Worm (Caenorhabditis elegans): ENCODE data around the gene math-9.

DNA sequence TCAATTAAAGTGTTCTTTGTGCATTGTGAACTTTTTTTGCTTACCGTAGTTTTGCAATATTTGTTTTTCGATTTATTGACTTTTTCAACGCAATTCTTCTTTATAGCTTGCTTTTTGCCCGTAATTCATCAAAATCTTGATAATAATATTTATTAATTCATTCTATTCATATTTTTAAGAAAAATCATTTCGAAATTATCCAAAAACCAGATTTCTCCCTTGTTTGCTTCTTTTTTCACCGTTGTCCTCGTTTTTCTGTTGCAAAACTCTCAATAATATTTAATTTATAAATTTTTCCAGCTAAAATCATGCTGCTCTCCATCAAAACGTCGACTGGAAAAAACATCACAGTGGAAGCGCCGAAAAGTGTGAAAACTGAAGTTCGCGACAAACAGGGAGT is 33.9 kb upstream of the math-9 start, which contains the start of gene F52C6.3:
- no peak for TF ChIP-seq hlh-30 (tag; optimal IDR thresholded peaks at IDR 0.05; ENCODE audit: insufficient read depth)
- TF ChIP-seq ceh-18 (tag; optimal IDR thresholded peaks at IDR 0.05), result no peak
- no peak for TF ChIP-seq ama-1 (optimal IDR thresholded peaks at IDR 0.05)
- no peak for TF ChIP-seq nfya-1 (tag; optimal IDR thresholded peaks at IDR 0.05)
- no peak for TF ChIP-seq lim-6 (tag; optimal IDR thresholded peaks at IDR 0.05)
- TF ChIP-seq pros-1 (tag; optimal IDR thresholded peaks at IDR 0.05), result no peak
- TF ChIP-seq dve-1 (tag; optimal IDR thresholded peaks at IDR 0.05), result no peak
- no peak for TF ChIP-seq madf-2 (tag; optimal IDR thresholded peaks at IDR 0.05)

Measured in whole organism, late embryonic.